Worm (Caenorhabditis elegans): Measurements from ENCODE around the gene ZC443.1.

DNA sequence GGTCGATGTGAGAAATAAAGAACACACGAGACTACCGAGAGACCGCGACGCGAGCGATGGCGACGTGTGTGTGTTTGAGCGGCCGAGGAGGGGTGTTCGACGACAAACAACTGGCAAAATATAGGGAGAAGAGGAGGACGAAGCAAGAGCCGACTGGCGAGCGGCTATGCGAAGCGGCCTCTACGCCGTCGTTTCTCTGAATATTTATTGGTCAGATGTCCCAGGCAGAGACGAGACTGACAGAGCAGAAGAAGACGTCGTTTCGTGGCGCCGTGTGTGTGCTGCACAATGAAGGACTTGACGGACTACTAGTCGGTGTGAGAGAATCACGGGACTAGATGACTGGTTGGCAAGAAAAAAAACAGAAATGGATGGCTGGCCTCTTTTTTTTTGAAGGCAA, 9.3 kb upstream of the ZC443.1 start:
- TF ChIP-seq tbx-2 (tag; optimal IDR thresholded peaks at IDR 0.05) (peak; percentile 20), ceh-2 (tag; optimal IDR thresholded peaks at IDR 0.05) (peak; percentile 13), C38D4.7 (GFP tag; optimal IDR thresholded peaks at IDR 0.05) (no peak), T23F11.4 (GFP tag; optimal IDR thresholded peaks at IDR 0.05) (no peak), pha-4 (tag; optimal IDR thresholded peaks at IDR 0.05) (no peak), ttx-3 (tag; optimal IDR thresholded peaks at IDR 0.05) (no peak), pha-2 (tag; optimal IDR thresholded peaks at IDR 0.05) (no peak), pax-1 (tag; optimal IDR thresholded peaks at IDR 0.05) (no peak), F13H6.1 (tag; optimal IDR thresholded peaks at IDR 0.05) (no peak), hlh-15 (tag; optimal IDR thresholded peaks at IDR 0.05) (no peak)
